Worm (Caenorhabditis elegans): Measurements from ENCODE around the gene C14A11.9.

ce11 chrX:2769685-2770084, 39.8 kb downstream of the C14A11.9 start, which contains the start of gene F55F1.2:
- no peak for TF ChIP-seq snpc-4 (GFP tag; optimal IDR thresholded peaks at IDR 0.05)
- no peak for TF ChIP-seq snpc-4 (tag; optimal IDR thresholded peaks at IDR 0.05)
- TF ChIP-seq bed-2 (GFP tag; IDR thresholded peaks at IDR 0.05) = no peak

All from whole organism, young adult.